Fruit fly (Drosophila melanogaster) whole organism: Measurements from ENCODE around the gene Atg1.
A peak's percentile ranks its signal among the peaks of the same experiment; 100 is the strongest.

ENCODE experiments used
- CG8478 ChIP-seq: fragments of >200 bp; optimal IDR thresholded peaks from 2 replicates; lab custom pipeline; 2018; ENCODE audit warnings: inconsistent platforms
- Dll ChIP-seq: fragments of >200 bp; optimal IDR thresholded peaks from 2 replicates; lab custom pipeline; 2017
- EcR ChIP-seq, 2 experiments: fragments of >200 bp; optimal IDR thresholded peaks; 2 replicates each; lab custom pipeline; 2017; ENCODE audit warnings: missing biosample characterization in 2 of 2, missing genetic modification characterization in 2 of 2, missing genetic modification reagents in 2 of 2
- pan ChIP-seq: fragments of >200 bp; optimal IDR thresholded peaks from 2 replicates; lab custom pipeline; 2017
- psq ChIP-seq: fragments of >200 bp; optimal IDR thresholded peaks from 2 replicates; lab custom pipeline; 2017
- usp ChIP-seq: fragments of >200 bp; optimal IDR thresholded peaks from 2 replicates; lab custom pipeline; 2017; ENCODE audit warnings: missing biosample characterization, missing genetic modification characterization, mixed read lengths

Gene Atg1

dm6 chr3L:12805660-12806289 lies 859 bp upstream of the Atg1 start, which contains the start of gene Sap130:
Sap130 (plus strand) TSS chr3L:12805902.
- TF ChIP-seq usp (GFP tag; lab: Kevin White, UChicago) (no peak), Dll (lab: Kevin White, UChicago) (no peak), CG8478 (no peak), EcR (GFP tag; optimal IDR thresholded peaks at IDR 0.05; lab: Kevin White, UChicago) (no peak), pan (lab: Kevin White, UChicago) (no peak), psq (no peak)

DNA sequence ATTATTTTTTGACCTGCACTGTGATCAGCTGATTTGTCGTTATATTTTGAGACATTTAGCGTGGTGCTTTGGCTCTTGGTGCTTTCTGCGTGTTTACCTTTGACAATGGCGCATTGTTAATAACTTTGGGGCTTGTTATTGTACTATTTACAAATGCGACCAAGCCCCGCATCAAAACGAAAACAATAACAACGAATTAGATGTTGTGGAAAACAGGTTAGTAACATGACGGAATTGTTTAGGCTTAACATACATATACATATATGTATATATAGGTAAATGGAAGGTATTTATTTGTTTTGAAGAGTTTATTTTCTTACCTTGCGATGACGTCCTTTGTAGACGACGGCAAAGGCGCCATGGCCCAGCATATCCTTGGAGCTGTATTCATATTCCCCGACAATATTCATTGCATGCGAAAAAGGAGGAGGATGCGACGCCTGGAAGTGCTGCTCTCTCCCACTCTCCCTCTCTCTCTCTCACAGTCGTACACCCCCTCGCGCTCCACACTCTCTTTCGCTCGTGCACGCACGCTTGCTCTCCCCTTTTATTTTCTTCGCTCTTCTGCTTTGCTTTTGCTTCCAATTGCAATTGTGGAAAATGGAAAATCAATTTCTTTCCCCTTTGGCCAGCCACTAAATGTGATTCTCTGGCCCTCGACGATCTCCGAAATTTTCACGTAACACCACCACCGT lies 734 bp downstream of the Atg1 start:
- TF ChIP-seq pan (lab: Kevin White, UChicago) (no peak), psq (no peak), CG8478 (no peak), EcR (GFP tag; optimal IDR thresholded peaks at IDR 0.05; lab: Kevin White, UChicago) (no peak), Dll (lab: Kevin White, UChicago) (no peak), usp (GFP tag; lab: Kevin White, UChicago) (no peak)

dm6 chr3L:12803159-12804034 lies 1.5 kb downstream of the Atg1 start:
- TF ChIP-seq usp (GFP tag; lab: Kevin White, UChicago) (no peak), EcR (GFP tag; optimal IDR thresholded peaks at IDR 0.05; lab: Kevin White, UChicago) (no peak), pan (lab: Kevin White, UChicago) (no peak), Dll (lab: Kevin White, UChicago) (no peak), psq (no peak), CG8478 (no peak)

DNA sequence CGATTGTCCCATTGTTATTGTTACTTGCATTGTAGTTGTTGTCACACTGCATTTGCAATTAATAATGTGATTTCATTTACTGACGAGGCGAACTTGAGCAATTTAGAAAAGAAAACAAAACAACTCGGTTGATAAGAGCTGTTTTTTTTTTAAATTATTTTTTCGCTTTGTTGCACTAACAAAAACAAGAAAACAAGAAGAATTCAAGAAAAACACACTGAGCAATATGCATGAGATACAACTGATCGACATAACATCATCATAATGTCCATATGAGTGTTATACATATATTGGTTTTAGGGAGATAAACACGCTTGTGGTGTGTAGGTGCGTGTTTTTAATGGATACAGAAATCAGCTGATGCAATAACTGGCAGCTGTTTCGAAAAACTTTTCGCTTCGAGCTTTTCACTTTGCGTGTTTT lies 2.5 kb downstream of the Atg1 start:
- no peak for TF ChIP-seq CG8478
- TF ChIP-seq pan (lab: Kevin White, UChicago), result no peak
- no peak for TF ChIP-seq EcR (GFP tag; optimal IDR thresholded peaks at IDR 0.05; lab: Kevin White, UChicago)
- TF ChIP-seq Dll (lab: Kevin White, UChicago), result no peak

dm6 chr3L:12800167-12800566 lies 4.7 kb downstream of the Atg1 start:
- peak; percentile 75 to 88 for TF ChIP-seq EcR (GFP tag; optimal IDR thresholded peaks at IDR 0.05; lab: Kevin White, UChicago)
- no peak for TF ChIP-seq pan (lab: Kevin White, UChicago)
- no peak for TF ChIP-seq psq
- no peak for TF ChIP-seq CG8478

DNA sequence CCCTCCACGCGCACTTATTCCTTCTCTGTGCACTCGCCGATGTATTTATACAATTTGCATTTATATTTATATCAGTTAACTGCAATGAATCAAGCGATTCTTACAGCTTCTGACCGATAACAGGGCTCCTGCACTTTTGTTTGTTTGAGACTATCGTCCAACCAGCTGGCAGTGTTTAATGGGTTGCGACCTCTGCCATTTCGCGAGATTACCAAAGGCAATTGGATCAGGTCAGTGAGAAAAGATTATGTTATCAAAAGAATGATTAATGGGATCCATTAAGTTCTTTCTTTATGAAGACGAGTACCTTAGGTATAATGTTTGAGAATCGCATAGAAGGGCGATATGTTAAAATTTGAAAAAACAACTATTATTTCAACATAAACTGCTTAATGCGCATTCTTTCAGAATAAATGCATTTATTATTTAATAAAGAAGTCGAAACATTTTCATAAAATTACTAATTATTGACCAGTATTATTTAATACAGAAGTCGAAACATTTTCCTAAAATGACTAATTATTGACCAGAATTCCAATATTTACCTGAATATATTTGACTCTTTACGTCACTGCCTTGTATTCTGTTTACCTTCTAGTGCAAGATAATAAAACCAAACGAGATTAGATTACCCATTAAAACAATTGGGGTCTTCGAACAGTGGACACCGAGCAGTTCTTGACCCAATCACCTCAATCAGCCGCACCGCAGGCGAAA lies 5.3 kb downstream of the Atg1 start:
- TF ChIP-seq EcR (GFP tag; optimal IDR thresholded peaks at IDR 0.05; lab: Kevin White, UChicago) (no peak), usp (GFP tag; lab: Kevin White, UChicago) (no peak), CG8478 (no peak), psq (no peak), pan (lab: Kevin White, UChicago) (no peak), Dll (lab: Kevin White, UChicago) (no peak)

dm6 chr3L:12798795-12799311 lies 6.1 kb downstream of the Atg1 start:
- peak in 1 of 2 experiments; percentile 20 for TF ChIP-seq EcR (GFP tag; optimal IDR thresholded peaks at IDR 0.05; lab: Kevin White, UChicago)
- no peak for TF ChIP-seq usp (GFP tag; lab: Kevin White, UChicago)

- TF ChIP-seq EcR (GFP tag; optimal IDR thresholded peaks at IDR 0.05; lab: Kevin White, UChicago) (no peak), pan (lab: Kevin White, UChicago) (no peak), psq (no peak), CG8478 (no peak), Dll (lab: Kevin White, UChicago) (no peak), usp (GFP tag; lab: Kevin White, UChicago) (no peak)
Observed at dm6 chr3L:12796077-12796641, 8.8 kb downstream of the Atg1 start.

- TF ChIP-seq EcR (GFP tag; optimal IDR thresholded peaks at IDR 0.05; lab: Kevin White, UChicago) (no peak), usp (GFP tag; lab: Kevin White, UChicago) (no peak), Dll (lab: Kevin White, UChicago) (no peak), CG8478 (peak; percentile 47), pan (lab: Kevin White, UChicago) (no peak), psq (no peak)
Observed at dm6 chr3L:12794532-12794931, 10.4 kb downstream of the Atg1 start.

- TF ChIP-seq pan (lab: Kevin White, UChicago), result no peak
- no peak for TF ChIP-seq EcR (GFP tag; optimal IDR thresholded peaks at IDR 0.05; lab: Kevin White, UChicago)
- TF ChIP-seq Dll (lab: Kevin White, UChicago), result no peak
- no peak for TF ChIP-seq CG8478
- no peak for TF ChIP-seq usp (GFP tag; lab: Kevin White, UChicago)
- no peak for TF ChIP-seq psq
Observed at dm6 chr3L:12792933-12793448, 11.9 kb downstream of the Atg1 start.
